Worm (Caenorhabditis elegans) whole organism, L2 larva: ENCODE measurements around the gene pgm-2.

Experiments used
- egl-27 ChIP-seq: sonication (generic microtip); optimal IDR thresholded peaks from 3 replicates; lab custom pipeline; 2017; ENCODE audit warnings: missing biosample characterization, missing genetic modification reagents, missing genetic modification characterization
- skn-1 ChIP-seq: sonication (generic microtip); optimal IDR thresholded peaks from 2 replicates; lab custom pipeline; 2017; ENCODE audit warnings: missing biosample characterization, missing genetic modification characterization
- ztf-4 ChIP-seq: fragments of 150-350 bp; optimal IDR thresholded peaks from 2 replicates; lab custom pipeline; 2014; ENCODE audit warnings: missing biosample characterization, missing genetic modification characterization

DNA sequence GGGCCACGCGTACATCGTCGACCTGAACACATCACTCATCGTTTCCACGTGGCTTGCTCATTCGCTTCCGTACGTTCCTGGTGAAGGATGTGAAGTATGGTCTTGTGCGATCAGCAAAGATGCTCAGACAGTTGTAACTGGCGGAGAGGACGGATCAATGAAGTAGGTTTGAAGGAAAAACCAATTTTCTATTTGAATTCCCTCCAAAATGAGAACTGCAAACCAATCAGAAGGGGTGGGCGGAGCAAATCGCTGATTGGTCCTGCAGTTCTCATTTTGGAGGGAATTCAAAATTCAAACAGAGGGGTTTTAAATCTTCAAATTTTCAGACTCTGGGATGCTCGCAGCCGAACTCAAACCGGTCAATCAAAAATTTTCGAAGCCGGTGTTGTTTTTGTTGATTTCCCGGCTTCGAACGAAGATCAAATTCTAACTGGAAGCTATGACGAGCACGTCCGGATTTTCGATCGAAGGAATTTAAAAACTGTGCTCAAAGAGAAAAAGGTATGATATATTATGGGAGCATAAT lies 18.3 kb downstream of the pgm-2 start:
- TF ChIP-seq egl-27 (tag; lab: Kevin White, UChicago) = no peak
- no peak for TF ChIP-seq skn-1
- no peak for TF ChIP-seq ztf-4 (tag; lab: Kevin White, UChicago)
